Worm (Caenorhabditis elegans): ENCODE results near the gene R10E9.2.
A peak's percentile ranks its signal among the peaks of the same experiment; 100 is the strongest.

R10E9.2 gene

ce11 chrIII:3927450-3927849 lies 36.7 kb downstream of the R10E9.2 start:
- TF ChIP-seq dpl-1 (GFP tag; optimal IDR thresholded peaks at IDR 0.05): peak in 2 of 3 experiments; percentile 18 to 27
- TF ChIP-seq egl-27 (tag; optimal IDR thresholded peaks at IDR 0.05): no peak
- peak; percentile 65 for TF ChIP-seq unc-130 (tag; optimal IDR thresholded peaks at IDR 0.05)
- peak; percentile 79 for TF ChIP-seq lin-14 (GFP tag; optimal IDR thresholded peaks at IDR 0.05)
- peak; percentile 43; the same call in 1 of the 2 replicates for TF ChIP-seq nhr-19 (GFP tag; conservative IDR thresholded peaks at IDR 0.05)
- TF ChIP-seq dsc-1 (tag; optimal IDR thresholded peaks at IDR 0.05): peak; percentile 51
- peak; percentile 25 for TF ChIP-seq snu-23 (GFP tag; optimal IDR thresholded peaks at IDR 0.05)
- TF ChIP-seq hpl-2 (GFP tag; optimal IDR thresholded peaks at IDR 0.05): no peak
- peak; percentile 9 to 44 for TF ChIP-seq efl-1 (optimal IDR thresholded peaks at IDR 0.05)
- TF ChIP-seq efl-1 (GFP tag; optimal IDR thresholded peaks at IDR 0.05 in 1 of 2): peak; percentile 49 to 91
- peak in 1 of 2 experiments; percentile 30 for TF ChIP-seq lin-35 (GFP tag; optimal IDR thresholded peaks at IDR 0.05)
- TF ChIP-seq rnt-1 (tag; optimal IDR thresholded peaks at IDR 0.05): peak; percentile 58
- peak; percentile 15 to 38 for TF ChIP-seq lsy-2 (tag; optimal IDR thresholded peaks at IDR 0.05)
- no peak for TF ChIP-seq ztf-11 (tag; optimal IDR thresholded peaks at IDR 0.05)
- TF ChIP-seq pag-3 (tag; optimal IDR thresholded peaks at IDR 0.05; ENCODE audit: borderline replicate concordance, insufficient read depth): peak; percentile 92
- peak; percentile 61 for TF ChIP-seq nhr-71 (tag; optimal IDR thresholded peaks at IDR 0.05)

ce11 chrIII:3926801-3927200 lies 37.3 kb downstream of the R10E9.2 start:
- no peak for TF ChIP-seq egl-27 (tag; optimal IDR thresholded peaks at IDR 0.05)
- no peak for TF ChIP-seq pax-3 (tag; optimal IDR thresholded peaks at IDR 0.05)
- no peak for TF ChIP-seq zip-4 (GFP tag; optimal IDR thresholded peaks at IDR 0.05)
- TF ChIP-seq C16A3.4 (tag; optimal IDR thresholded peaks at IDR 0.05): no peak
- TF ChIP-seq fkh-8 (tag; optimal IDR thresholded peaks at IDR 0.05): no peak
- TF ChIP-seq nhr-20 (tag; optimal IDR thresholded peaks at IDR 0.05): no peak
- TF ChIP-seq lin-39 (tag; optimal IDR thresholded peaks at IDR 0.05): no peak
- TF ChIP-seq C04F5.9 (tag; optimal IDR thresholded peaks at IDR 0.05): no peak
- no peak for TF ChIP-seq alr-1 (tag; optimal IDR thresholded peaks at IDR 0.05; ENCODE audit: borderline replicate concordance)

- no peak for TF ChIP-seq efl-1 (optimal IDR thresholded peaks at IDR 0.05)
- peak in 1 of 2 experiments; percentile 83 for TF ChIP-seq efl-1 (GFP tag; optimal IDR thresholded peaks at IDR 0.05 in 1 of 2)
- TF ChIP-seq unc-98 (GFP tag; IDR thresholded peaks at IDR 0.05): no peak
Observed at ce11 chrIII:3926116-3926515, 38.0 kb downstream of the R10E9.2 start, which contains the start of gene ZK1058.9. ZK1058.9 (minus strand) TSS chrIII:3926216.

ce11 chrIII:3921646-3922328 lies 42.4 kb downstream of the R10E9.2 start, which contains the start of the genes metl-6 and nit-1:
metl-6 (minus strand) TSS chrIII:3921711.
nit-1 (plus strand) TSS chrIII:3922207.
- TF ChIP-seq unc-130 (tag; optimal IDR thresholded peaks at IDR 0.05) (no peak), ceh-88 (GFP tag; IDR thresholded peaks at IDR 0.05) (no peak), aha-1 (tag; optimal IDR thresholded peaks at IDR 0.05) (no peak), blmp-1 (tag; optimal IDR thresholded peaks at IDR 0.05) (peak; percentile 42), efl-1 (optimal IDR thresholded peaks at IDR 0.05) (peak in 1 of 2 experiments; percentile 79), efl-1 (GFP tag; optimal IDR thresholded peaks at IDR 0.05 in 1 of 2) (peak; percentile 85 to 98), elt-3 (tag; optimal IDR thresholded peaks at IDR 0.05) (peak in 1 of 6 experiments; percentile 7), nhr-71 (tag; optimal IDR thresholded peaks at IDR 0.05) (peak; percentile 14), lsy-2 (tag; optimal IDR thresholded peaks at IDR 0.05) (peak; percentile 23 to 54), nhr-19 (GFP tag; conservative IDR thresholded peaks at IDR 0.05) (no peak), ceh-90 (tag; optimal IDR thresholded peaks at IDR 0.05) (no peak), snpc-4 (tag; optimal IDR thresholded peaks at IDR 0.05) (no peak), dpl-1 (GFP tag; optimal IDR thresholded peaks at IDR 0.05) (peak; percentile 65 to 88 (median 78)), lin-35 (GFP tag; optimal IDR thresholded peaks at IDR 0.05) (peak; percentile 63 to 90), skn-1 (tag; optimal IDR thresholded peaks at IDR 0.05) (peak; percentile 57), ceh-63 (GFP tag; optimal IDR thresholded peaks at IDR 0.05) (no peak)

Data from whole organism, L1 larva.